Fruit fly (Drosophila melanogaster) S2 (cell line): Measurements from ENCODE around the gene Est-Q.

ENCODE experiments used
- CG8478 ChIP-seq: fragments of >200 bp; optimal IDR thresholded peaks from 2 replicates; lab custom pipeline; 2018
- CTCF ChIP-seq, 2 experiments: fragments of >200 bp; optimal IDR thresholded peaks; 2 replicates each; lab custom pipeline; 2018

DNA sequence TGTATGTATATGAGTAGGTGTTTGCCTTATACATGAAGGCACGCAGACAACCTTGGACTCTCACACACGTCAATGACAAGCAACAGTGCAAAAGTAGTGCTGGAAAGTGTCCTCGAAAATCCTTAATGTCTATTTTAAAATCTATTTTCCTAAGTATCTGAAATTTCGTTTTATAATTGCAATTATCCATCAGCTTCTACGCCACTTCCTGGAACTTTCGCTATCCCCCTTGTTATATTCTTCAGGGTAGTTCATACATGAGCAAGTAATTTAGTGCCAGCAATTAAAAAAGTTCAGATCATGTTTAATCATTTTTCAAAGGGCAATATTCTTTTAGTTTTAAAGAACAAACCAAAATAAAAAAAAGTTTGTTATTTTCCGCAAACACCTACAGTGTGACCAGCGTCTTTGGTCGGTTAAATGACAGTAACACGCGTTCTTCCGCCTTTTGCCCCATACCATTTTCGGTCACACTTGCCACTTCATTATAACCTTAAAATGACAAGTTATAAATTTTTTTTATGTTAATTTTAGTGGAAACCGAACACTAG, 15.6 kb downstream of the Est-Q start:
- TF ChIP-seq CTCF (optimal IDR thresholded peaks at IDR 0.05; lab: Kevin White, UChicago) (no peak), CG8478 (lab: Kevin White, UChicago) (no peak)
